Worm (Caenorhabditis elegans) whole organism, L4 larva: ENCODE measurements around the gene F28A10.4.
A peak's percentile ranks its signal among the peaks of the same experiment; 100 is the strongest.

Source experiments
- F37D6.2 ChIP-seq: sonication (generic microtip); optimal IDR thresholded peaks from 2 replicates; lab custom pipeline; 2016; ENCODE audit warnings: mild to moderate bottlenecking, missing genetic modification characterization, missing compliant biosample characterization
- T20F7.1 ChIP-seq: fragments of 200-800 bp; sonication (Bioruptor generic); optimal IDR thresholded peaks from 2 replicates; lab custom pipeline; 2018; ENCODE audit warnings: mild to moderate bottlenecking, missing genetic modification characterization, missing compliant biosample characterization
- Y5F2A.4 ChIP-seq: fragments of 200-800 bp; sonication (Bioruptor generic); optimal IDR thresholded peaks from 2 replicates; lab custom pipeline; 2018; ENCODE audit warnings: mild to moderate bottlenecking, missing genetic modification characterization, missing compliant biosample characterization
- aha-1 ChIP-seq: fragments of 150-350 bp; peaks from one replicate; lab custom pipeline; 2014; ENCODE audit warnings: missing biosample characterization, missing genetic modification characterization
- arid-1 ChIP-seq: fragments of 200-800 bp; sonication (Bioruptor generic); conservative IDR thresholded peaks from 2 replicates; pipeline ENCODE4 v1.3.6; 2022; ENCODE audit warnings: missing genetic modification reagents, missing genetic modification characterization, missing compliant biosample characterization
- ceh-28 ChIP-seq: fragments of 150-350 bp; optimal IDR thresholded peaks from 2 replicates; lab custom pipeline; 2014; ENCODE audit warnings: missing biosample characterization, missing genetic modification reagents, missing genetic modification characterization
- ceh-62 ChIP-seq: sonication (generic microtip); optimal IDR thresholded peaks from 2 replicates; lab custom pipeline; 2017; ENCODE audit warnings: missing biosample characterization, missing genetic modification characterization
- ces-1 ChIP-seq: fragments of 150-350 bp; sonication (generic microtip); optimal IDR thresholded peaks from 4 replicates; lab custom pipeline; 2014; ENCODE audit warnings: missing biosample characterization, missing genetic modification reagents, missing genetic modification characterization
- daf-12 ChIP-seq: fragments of 150-350 bp; optimal IDR thresholded peaks from 2 replicates; lab custom pipeline; 2014; ENCODE audit warnings: missing biosample characterization, missing genetic modification reagents, missing genetic modification characterization
- daf-19 ChIP-seq: fragments of 200-800 bp; sonication (Bioruptor generic); conservative IDR thresholded peaks from 2 replicates; pipeline ENCODE4 v1.3.6; 2022; ENCODE audit warnings: missing genetic modification characterization, missing compliant biosample characterization
- dmd-6 ChIP-seq: fragments of 200-800 bp; sonication (Bioruptor generic); IDR thresholded peaks from 2 replicates; pipeline ENCODE4 v1.3.6; 2022; ENCODE audit warnings: missing genetic modification reagents, missing genetic modification characterization, missing compliant biosample characterization
- dmd-8 ChIP-seq: fragments of 200-800 bp; sonication (Bioruptor generic); IDR thresholded peaks from 2 replicates; pipeline ENCODE4 v1.3.6; 2022; ENCODE audit warnings: missing genetic modification characterization, missing compliant biosample characterization
- dpl-1 ChIP-seq: fragments of 150-350 bp; optimal IDR thresholded peaks from 2 replicates; lab custom pipeline; 2014; ENCODE audit warnings: missing biosample characterization, missing genetic modification reagents, missing genetic modification characterization
- dve-1 ChIP-seq: sonication (generic microtip); optimal IDR thresholded peaks from 2 replicates; lab custom pipeline; 2017; ENCODE audit warnings: antibody characterized with exemption, mild to moderate bottlenecking, missing genetic modification characterization, missing compliant biosample characterization; ENCODE audit not compliant: insufficient read depth
- egl-27 ChIP-seq: sonication (generic microtip); optimal IDR thresholded peaks from 3 replicates; lab custom pipeline; 2017; ENCODE audit warnings: missing biosample characterization, missing genetic modification reagents, missing genetic modification characterization
- fos-1 ChIP-seq: fragments of 150-350 bp; optimal IDR thresholded peaks from 2 replicates; lab custom pipeline; 2014; ENCODE audit warnings: missing biosample characterization, missing genetic modification characterization
- hif-1 ChIP-seq, 2 experiments: sonication (generic microtip); optimal IDR thresholded peaks; 2 replicates each; lab custom pipeline; 2016 to 2017; ENCODE audit warnings: missing compliant biosample characterization in 2 of 2, missing genetic modification characterization in 2 of 2, missing genetic modification reagents in 2 of 2, missing genotype in 2 of 2, mild to moderate bottlenecking in 1 of 2
- hmg-1.1 ChIP-seq: fragments of 200-800 bp; sonication (Bioruptor generic); IDR thresholded peaks from 2 replicates; pipeline ENCODE4 v1.3.6; 2022; ENCODE audit warnings: missing genetic modification reagents, missing genetic modification characterization, missing compliant biosample characterization
- lim-7 ChIP-seq: fragments of 200-800 bp; sonication (Bioruptor generic); IDR thresholded peaks from 2 replicates; pipeline ENCODE4 v1.3.6; 2022; ENCODE audit warnings: missing genetic modification characterization, missing compliant biosample characterization
- lin-38 ChIP-seq: fragments of 200-800 bp; sonication (Bioruptor generic); IDR thresholded peaks from 2 replicates; pipeline ENCODE4 v1.3.6; 2022; ENCODE audit warnings: missing genetic modification reagents, missing genetic modification characterization, missing compliant biosample characterization
- madf-9 ChIP-seq: fragments of 200-800 bp; sonication (Bioruptor generic); conservative IDR thresholded peaks from 2 replicates; pipeline ENCODE4 v1.3.6; 2022; ENCODE audit warnings: missing genetic modification reagents, missing genetic modification characterization, missing compliant biosample characterization
- nhr-25 ChIP-seq: sonication (generic microtip); optimal IDR thresholded peaks from 2 replicates; lab custom pipeline; 2017; ENCODE audit warnings: missing genetic modification characterization, mild to moderate bottlenecking, missing compliant biosample characterization, antibody characterized with exemption, moderate library complexity, borderline replicate concordance; ENCODE audit not compliant: insufficient read depth
- nhr-28 ChIP-seq: fragments of 150-350 bp; optimal IDR thresholded peaks from 2 replicates; lab custom pipeline; 2014; ENCODE audit warnings: missing biosample characterization, missing genetic modification characterization
- php-3 ChIP-seq: fragments of 200-800 bp; sonication (Bioruptor generic); IDR thresholded peaks from 2 replicates; pipeline ENCODE4 v1.3.6; 2022; ENCODE audit warnings: missing genetic modification reagents, missing genetic modification characterization, missing compliant biosample characterization
- sdz-12 ChIP-seq: fragments of 200-800 bp; sonication (Bioruptor generic); optimal IDR thresholded peaks from 2 replicates; lab custom pipeline; 2018; ENCODE audit warnings: mild to moderate bottlenecking, missing genetic modification characterization, missing compliant biosample characterization
- skn-1 ChIP-seq: fragments of 150-350 bp; optimal IDR thresholded peaks from 2 replicates; lab custom pipeline; 2014; ENCODE audit warnings: missing biosample characterization, missing genetic modification characterization
- unc-62 ChIP-seq, 3 experiments: fragments of 150-350 bp in 1 of 3; sonication (generic microtip); optimal IDR thresholded peaks in 2 of 3; peaks in 1 of 3; 1 replicate in 1 of 3; 2 replicates in 2 of 3; lab custom pipeline; 2014 to 2017; ENCODE audit warnings: missing biosample characterization in 3 of 3, missing genetic modification characterization in 3 of 3, missing genetic modification reagents in 3 of 3, missing genotype in 1 of 3
- vab-7 ChIP-seq: fragments of 200-800 bp; sonication (Bioruptor generic); IDR thresholded peaks from 2 replicates; pipeline ENCODE4 v1.3.6; 2022; ENCODE audit warnings: missing genetic modification reagents, missing genetic modification characterization, missing compliant biosample characterization
- zfp-2 ChIP-seq: sonication (generic microtip); optimal IDR thresholded peaks from 2 replicates; lab custom pipeline; 2016; ENCODE audit warnings: mild to moderate bottlenecking, missing genetic modification characterization, missing compliant biosample characterization
- zip-2 ChIP-seq: fragments of 150-350 bp; optimal IDR thresholded peaks from 2 replicates; lab custom pipeline; 2014; ENCODE audit warnings: missing biosample characterization, missing genetic modification characterization
- ztf-11 ChIP-seq: fragments of 150-350 bp; optimal IDR thresholded peaks from 2 replicates; lab custom pipeline; 2014; ENCODE audit warnings: missing biosample characterization, missing genetic modification characterization

The F28A10.4 gene

DNA sequence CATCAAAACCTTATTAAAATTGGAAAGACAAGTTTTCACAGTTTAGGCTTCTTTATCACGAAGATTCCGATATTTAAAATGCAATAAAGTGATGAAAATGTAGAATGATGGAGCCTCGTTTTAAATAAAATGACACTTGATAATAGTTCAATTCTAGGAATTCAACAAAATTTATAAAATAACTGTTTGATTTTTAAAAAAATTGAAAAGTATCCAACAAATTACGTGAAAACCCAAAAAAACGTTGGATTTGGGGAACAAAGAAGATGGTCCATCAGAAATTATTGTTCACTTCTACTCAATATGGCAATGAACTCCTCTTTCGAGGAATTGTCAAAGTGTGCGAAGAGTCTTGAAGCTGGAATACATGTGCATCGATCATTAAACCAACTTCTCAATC is at the start of gene F28A10.4:
TSS of gene F28A10.4 (plus strand) at position 301 of the 400 bp plus-strand sequence.
- TF ChIP-seq dve-1 (tag; lab: Kevin White, UChicago) (no peak), sdz-12 (GFP tag; lab: Kevin White, UChicago) (no peak), ces-1 (GFP tag; lab: Kevin White, UChicago) (no peak)

DNA sequence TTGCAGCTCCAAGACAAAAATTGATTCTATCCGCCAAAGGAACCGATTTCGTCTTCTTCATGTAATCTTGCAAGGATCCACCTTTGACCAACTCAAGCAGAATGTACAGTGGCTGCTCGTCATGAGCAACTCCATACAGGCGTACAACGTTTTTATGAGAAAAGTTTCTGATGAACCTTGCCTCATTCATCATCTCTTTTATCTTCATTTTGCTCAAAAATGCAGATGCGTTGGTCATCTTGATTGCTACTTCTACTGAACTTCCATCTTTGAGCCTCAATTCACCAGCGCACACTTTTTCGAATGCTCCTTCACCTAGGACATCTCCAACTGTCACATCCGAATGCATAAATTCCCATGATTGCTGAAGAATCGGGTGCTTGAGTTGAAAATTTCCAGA is 47.2 kb upstream of the F28A10.4 start:
- peak in 1 of 2 experiments; percentile 93 for TF ChIP-seq unc-62 (GFP tag; optimal IDR thresholded peaks at IDR 0.05 in 1 of 2; lab: Kevin White, UChicago)
- TF ChIP-seq unc-62 (tag; optimal IDR thresholded peaks at IDR 0.05; lab: Kevin White, UChicago) = no peak
- TF ChIP-seq fos-1 = no peak

DNA sequence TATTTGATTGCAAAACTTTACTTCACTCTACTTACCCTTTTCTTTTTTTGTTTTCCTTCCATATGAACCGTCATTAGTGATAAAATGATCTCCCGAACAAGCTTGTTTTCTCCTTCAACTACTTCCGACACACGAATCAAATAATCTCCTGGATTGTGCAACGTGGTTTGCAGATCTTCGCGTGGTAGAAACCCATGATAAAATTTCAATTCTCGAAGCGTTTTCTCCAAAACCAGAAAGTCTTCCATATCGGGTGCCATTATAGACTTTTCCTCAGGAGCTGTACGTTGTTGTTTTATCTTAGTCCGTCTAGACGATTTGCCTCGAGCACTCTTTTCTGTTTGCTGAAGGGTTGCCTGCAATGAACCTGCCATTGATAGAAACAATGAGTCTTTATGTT is 46.6 kb upstream of the F28A10.4 start:
- TF ChIP-seq egl-27 (no peak), arid-1 (no peak), zfp-2 (tag; lab: Kevin White, UChicago) (no peak), hif-1 (tag; optimal IDR thresholded peaks at IDR 0.05; lab: Kevin White, UChicago) (no peak), aha-1 (tag; lab: Kevin White, UChicago) (peak; percentile 91), php-3 (no peak)

DNA sequence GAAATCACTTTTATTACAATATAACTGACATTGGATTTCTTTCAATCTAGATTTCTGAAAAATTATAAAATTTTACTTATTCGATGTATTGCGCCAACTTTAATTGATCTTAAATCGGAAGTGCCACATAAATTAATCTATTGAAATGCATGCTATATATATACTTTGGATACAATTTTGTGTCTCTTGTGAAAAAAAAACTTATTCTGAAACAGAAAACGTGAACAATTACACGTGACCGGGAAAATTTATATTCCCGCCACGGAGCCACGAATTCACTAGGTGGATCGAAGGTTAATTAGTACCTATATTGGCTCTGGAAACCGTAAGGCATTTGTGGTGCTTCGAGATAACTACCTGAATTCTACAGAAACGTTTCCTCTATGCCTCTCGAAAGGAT is 44.4 kb upstream of the F28A10.4 start, which contains the start of gene F46F5.14:
TSS of gene F46F5.14 (plus strand) at position 301 of the 400 bp plus-strand sequence.
- TF ChIP-seq Y5F2A.4 (GFP tag; lab: Kevin White, UChicago) (no peak), lin-38 (GFP tag; lab: Robert Waterston, UW) (no peak), lim-7 (GFP tag; lab: Robert Waterston, UW) (no peak), dmd-8 (no peak), nhr-28 (no peak)

DNA sequence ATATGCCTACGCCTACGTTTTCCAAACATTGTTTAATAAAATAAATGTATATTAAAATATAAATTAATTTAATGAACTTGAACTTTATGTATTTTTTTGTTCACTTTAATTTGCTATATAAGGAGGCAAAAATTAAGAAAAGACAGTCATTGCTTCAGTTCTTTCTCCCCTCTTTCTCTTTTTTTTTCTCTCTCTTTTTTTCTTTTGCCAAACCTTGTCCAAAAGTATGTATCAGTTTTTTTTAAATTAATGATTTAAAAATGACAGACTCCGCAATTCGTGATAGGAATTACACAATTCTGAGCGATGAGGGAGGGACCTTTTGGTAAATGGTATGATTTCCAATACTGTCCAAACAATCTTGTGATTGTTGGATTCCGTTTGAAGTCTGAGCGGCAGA is 41.1 kb upstream of the F28A10.4 start, which contains the start of gene F46F5.13:
TSS of gene F46F5.13 (plus strand) at position 301 of the 400 bp plus-strand sequence.
- no peak for TF ChIP-seq ceh-62
- no peak for TF ChIP-seq T20F7.1 (GFP tag; lab: Kevin White, UChicago)
- no peak for TF ChIP-seq hmg-1.1 (GFP tag; lab: Robert Waterston, UW)
- no peak for TF ChIP-seq unc-62 (GFP tag; optimal IDR thresholded peaks at IDR 0.05 in 1 of 2; lab: Kevin White, UChicago)
- no peak for TF ChIP-seq unc-62 (tag; optimal IDR thresholded peaks at IDR 0.05; lab: Kevin White, UChicago)
- no peak for TF ChIP-seq F37D6.2 (tag; lab: Kevin White, UChicago)

DNA sequence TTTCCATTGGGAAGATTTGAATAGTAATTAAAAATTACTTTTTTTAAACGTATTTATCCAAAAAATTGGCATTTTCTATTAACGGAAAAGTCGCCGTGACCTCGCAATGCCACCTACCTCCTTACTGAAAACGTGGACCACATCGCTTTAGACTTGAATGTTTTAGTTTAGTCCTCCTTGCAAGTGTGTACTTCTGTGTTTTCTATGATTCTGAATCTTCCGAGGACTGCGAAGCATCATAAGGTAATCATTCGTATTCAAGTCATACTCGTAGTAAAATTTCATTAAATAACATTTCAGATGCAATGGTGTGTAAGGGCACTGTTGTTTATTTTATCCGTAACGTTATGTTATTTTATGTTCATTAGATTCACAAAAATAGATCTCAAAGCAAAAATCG is 35.6 kb upstream of the F28A10.4 start, which contains the start of gene F46F5.11:
TSS of gene F46F5.11 (plus strand) at position 301 of the 400 bp plus-strand sequence.
- TF ChIP-seq Y5F2A.4 (GFP tag; lab: Kevin White, UChicago) (no peak), ztf-11 (tag; lab: Kevin White, UChicago) (no peak), zip-2 (tag; lab: Kevin White, UChicago) (no peak), skn-1 (tag; lab: Kevin White, UChicago) (no peak), madf-9 (GFP tag; lab: Robert Waterston, UW) (no peak), vab-7 (GFP tag; lab: Robert Waterston, UW) (no peak), ceh-28 (no peak), dmd-6 (GFP tag; lab: Robert Waterston, UW) (no peak), nhr-25 (tag; lab: Kevin White, UChicago) (no peak), daf-19 (no peak), sdz-12 (GFP tag; lab: Kevin White, UChicago) (no peak), daf-12 (tag; lab: Kevin White, UChicago) (no peak), hmg-1.1 (GFP tag; lab: Robert Waterston, UW) (no peak), F37D6.2 (tag; lab: Kevin White, UChicago) (no peak), dpl-1 (no peak)
